Fruit fly (Drosophila melanogaster) Kc167 (cell line): ENCODE measurements around the gene Fur2.

ENCODE experiments used
- Myc ChIP-seq: fragments of >200 bp; optimal IDR thresholded peaks from 2 replicates; lab custom pipeline; 2017; ENCODE audit warnings: missing external identifiers
- Sin3A ChIP-seq: fragments of >200 bp; optimal IDR thresholded peaks from 2 replicates; lab custom pipeline; 2018; ENCODE audit warnings: missing external identifiers
- h ChIP-seq: fragments of >200 bp; optimal IDR thresholded peaks from 3 replicates; lab custom pipeline; 2018; ENCODE audit warnings: missing external identifiers
- insv ChIP-seq: fragments of >200 bp; optimal IDR thresholded peaks from 3 replicates; lab custom pipeline; 2018; ENCODE audit warnings: missing external identifiers
- psq ChIP-seq: fragments of >200 bp; optimal IDR thresholded peaks from 2 replicates; lab custom pipeline; 2017; ENCODE audit warnings: missing external identifiers
- ttk ChIP-seq: sonication (Bioruptor generic); optimal IDR thresholded peaks from 2 replicates; lab custom pipeline; 2017; ENCODE audit warnings: missing external identifiers

Fur2 gene

dm6 chrX:16404803-16405202, 31.9 kb downstream of the Fur2 start, which contains the start of gene CG9981:
CG9981 (minus strand) TSS chrX:16405122.
- TF ChIP-seq Sin3A (no peak), insv (lab: Kevin White, UChicago) (no peak), h (lab: Kevin White, UChicago) (no peak), Myc (lab: Kevin White, UChicago) (no peak), psq (lab: Kevin White, UChicago) (no peak), ttk (no peak)

DNA sequence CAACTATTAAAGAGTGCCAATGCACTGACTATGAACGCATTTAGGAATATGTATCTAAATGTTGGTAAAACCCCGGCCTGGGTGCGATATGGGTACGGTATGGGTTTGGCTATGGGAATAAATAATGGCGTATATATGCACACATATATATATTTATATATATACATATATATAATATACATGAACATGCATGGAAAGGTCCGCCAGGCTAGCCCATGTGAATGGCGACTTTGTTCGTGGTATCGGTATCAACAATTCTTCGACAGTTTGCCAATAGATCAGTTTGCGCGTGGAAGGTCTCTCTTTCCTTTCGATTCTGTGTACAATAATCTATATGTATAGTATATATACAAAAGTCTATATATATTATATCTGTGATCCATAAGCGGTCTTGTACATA, 32.3 kb downstream of the Fur2 start, which contains the start of gene CG4301:
Gene CG4301 (plus strand): TSS at position 301 of the 400 bp plus-strand sequence.
- TF ChIP-seq ttk = no peak
- no peak for TF ChIP-seq insv (lab: Kevin White, UChicago)
- no peak for TF ChIP-seq Sin3A
- TF ChIP-seq Myc (lab: Kevin White, UChicago) = no peak
- no peak for TF ChIP-seq h (lab: Kevin White, UChicago)

dm6 chrX:16406083-16406482, 33.2 kb downstream of the Fur2 start:
- TF ChIP-seq psq (lab: Kevin White, UChicago) (no peak), insv (lab: Kevin White, UChicago) (no peak), ttk (no peak), Myc (lab: Kevin White, UChicago) (no peak), h (lab: Kevin White, UChicago) (no peak), Sin3A (no peak)

DNA sequence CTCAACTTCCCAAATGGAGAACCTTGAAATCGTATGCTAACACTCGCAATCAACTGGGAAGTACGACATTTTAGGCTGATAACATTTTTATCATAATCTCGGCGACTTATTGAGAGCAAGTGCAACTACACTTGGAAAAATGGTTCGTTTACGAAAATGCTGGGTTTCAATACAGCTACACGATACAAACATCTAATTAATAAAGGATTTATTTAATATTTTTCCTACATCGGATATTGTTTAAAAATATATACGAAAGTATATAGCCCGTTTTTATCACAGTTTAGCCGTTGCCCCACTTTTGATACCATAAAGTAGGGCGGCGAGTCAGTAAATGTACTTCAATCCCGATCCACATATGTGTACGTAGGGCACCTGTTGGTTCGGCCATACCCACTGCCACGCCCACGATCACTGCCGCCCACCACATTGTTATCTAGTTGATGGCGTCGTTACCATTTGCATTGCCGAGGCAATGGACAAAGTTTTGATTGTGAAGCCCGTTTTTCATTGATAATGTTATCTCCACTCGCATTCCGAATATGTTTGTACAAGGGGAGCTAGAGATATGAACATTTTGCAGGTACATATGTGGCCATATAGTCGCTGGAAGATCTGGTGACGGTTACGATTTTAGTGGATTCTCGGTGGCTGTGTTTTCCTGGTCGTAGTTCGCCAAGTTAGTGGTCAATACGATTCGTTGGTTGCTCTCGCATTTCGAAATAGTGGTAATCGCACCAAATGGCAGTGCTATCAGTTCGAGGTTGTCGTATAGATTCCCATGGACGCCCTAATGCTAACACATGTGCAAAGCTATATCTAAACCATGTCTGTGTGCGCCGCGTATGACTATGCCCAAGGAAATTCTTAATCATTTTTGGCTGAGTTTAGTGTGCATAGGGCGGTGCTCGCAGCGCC, 41.8 kb downstream of the Fur2 start, which contains the start of gene Traf-like:
Gene Traf-like (plus strand): TSS at position 596 of the 918 bp plus-strand sequence.
- no peak for TF ChIP-seq Myc (lab: Kevin White, UChicago)
- no peak for TF ChIP-seq h (lab: Kevin White, UChicago)
- no peak for TF ChIP-seq insv (lab: Kevin White, UChicago)

DNA sequence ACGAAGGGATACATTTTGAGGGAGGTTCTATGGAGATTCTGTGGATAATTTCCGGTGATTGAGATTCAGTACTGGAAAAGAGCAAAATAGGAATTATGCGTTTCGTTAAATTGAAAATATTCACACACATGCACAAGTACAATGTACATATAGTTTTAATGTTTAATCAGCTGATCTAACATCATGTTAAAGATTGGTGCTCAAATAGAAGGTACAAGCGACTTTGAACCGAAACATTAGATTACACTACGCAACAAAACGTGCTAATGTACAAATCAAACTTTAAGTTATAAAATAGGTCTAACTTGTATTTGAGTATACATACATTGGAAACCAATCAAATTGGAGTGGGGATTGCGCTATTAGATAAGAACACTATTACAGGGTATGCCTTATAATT, 47.2 kb downstream of the Fur2 start:
- TF ChIP-seq Myc (lab: Kevin White, UChicago) (no peak), h (lab: Kevin White, UChicago) (no peak), Sin3A (no peak), insv (lab: Kevin White, UChicago) (no peak), ttk (no peak), psq (lab: Kevin White, UChicago) (no peak)

- TF ChIP-seq ttk (no peak), psq (lab: Kevin White, UChicago) (no peak), Sin3A (no peak), h (lab: Kevin White, UChicago) (no peak), insv (lab: Kevin White, UChicago) (no peak), Myc (lab: Kevin White, UChicago) (no peak)
Measured at dm6 chrX:16420878-16421277, 48.0 kb downstream of the Fur2 start.

DNA sequence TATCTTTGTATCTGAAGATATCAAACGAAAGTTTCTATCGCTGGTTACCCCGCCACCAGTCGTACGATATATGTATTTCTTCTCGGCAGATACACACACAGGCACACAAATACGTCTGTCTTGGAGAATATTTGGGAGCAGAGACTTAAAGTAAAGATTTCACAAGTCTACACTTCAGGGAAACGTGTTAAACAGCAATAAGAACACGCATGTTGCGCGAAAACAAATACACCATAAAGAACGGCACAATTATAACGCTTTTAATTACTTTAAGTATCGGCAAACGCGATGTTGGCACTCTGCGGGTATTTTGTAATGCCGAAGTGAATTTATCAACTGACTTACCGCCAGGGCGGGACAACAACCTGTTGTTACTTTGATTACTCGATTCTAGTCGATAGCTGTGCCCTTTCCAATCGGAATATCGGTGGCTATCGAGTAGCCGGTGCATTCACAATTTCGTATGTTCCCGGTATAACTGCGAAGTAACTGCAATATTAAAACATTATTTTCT, 49.1 kb downstream of the Fur2 start, which contains the start of gene AnxB11:
Gene AnxB11 (minus strand): TSS at position 367 of the 514 bp plus-strand sequence.
- TF ChIP-seq insv (lab: Kevin White, UChicago) (no peak), psq (lab: Kevin White, UChicago) (no peak), h (lab: Kevin White, UChicago) (no peak), Sin3A (no peak), Myc (lab: Kevin White, UChicago) (no peak), ttk (no peak)

dm6 chrX:16422466-16423124, 49.7 kb downstream of the Fur2 start, which contains the start of gene hang:
hang (plus strand) TSS chrX:16422831.
- TF ChIP-seq Myc (lab: Kevin White, UChicago) (no peak), ttk (no peak), Sin3A (no peak), h (lab: Kevin White, UChicago) (no peak), insv (lab: Kevin White, UChicago) (no peak), psq (lab: Kevin White, UChicago) (no peak)

- no peak for TF ChIP-seq insv (lab: Kevin White, UChicago)
- no peak for TF ChIP-seq h (lab: Kevin White, UChicago)
- no peak for TF ChIP-seq Myc (lab: Kevin White, UChicago)
- TF ChIP-seq ttk = no peak
- TF ChIP-seq psq (lab: Kevin White, UChicago) = no peak
- no peak for TF ChIP-seq Sin3A
Measured at dm6 chrX:16423125-16423509, 50.2 kb downstream of the Fur2 start.

- TF ChIP-seq Myc (lab: Kevin White, UChicago) = no peak
- no peak for TF ChIP-seq h (lab: Kevin White, UChicago)
- no peak for TF ChIP-seq insv (lab: Kevin White, UChicago)
- no peak for TF ChIP-seq ttk
- TF ChIP-seq Sin3A = no peak
Measured at dm6 chrX:16424296-16424695, 51.4 kb downstream of the Fur2 start.

DNA sequence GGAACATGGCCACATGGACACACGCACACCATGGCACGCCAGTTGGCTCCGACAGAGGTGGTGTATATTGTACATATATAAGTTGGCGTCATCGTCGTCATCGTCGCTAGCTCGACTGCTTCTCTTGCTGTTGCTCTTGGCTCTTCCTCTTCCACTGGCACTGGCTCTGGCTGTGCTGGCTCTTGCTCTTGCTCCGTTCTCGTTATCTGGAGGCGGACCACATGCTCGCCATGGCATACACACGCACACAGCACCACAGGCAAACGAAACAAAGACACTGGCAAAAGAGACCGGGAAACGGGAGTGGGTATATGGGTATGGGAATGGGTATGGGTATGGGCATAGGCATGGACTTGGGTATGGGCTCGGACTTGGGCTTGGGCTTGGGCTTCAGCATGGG, 52.3 kb downstream of the Fur2 start:
- TF ChIP-seq Myc (lab: Kevin White, UChicago) (no peak), Sin3A (no peak), h (lab: Kevin White, UChicago) (no peak), ttk (peak; percentile 52), psq (lab: Kevin White, UChicago) (no peak), insv (lab: Kevin White, UChicago) (no peak)
